Worm (Caenorhabditis elegans) whole organism, young adult: ENCODE data around the gene F41E6.1.

ENCODE experiments used
- B0336.3 ChIP-seq: fragments of 200-800 bp; sonication (Bioruptor generic); IDR thresholded peaks from 2 replicates; pipeline ENCODE4 v1.3.6; 2022; ENCODE audit warnings: missing genetic modification characterization, missing compliant biosample characterization
- C17E4.6 ChIP-seq: fragments of 200-800 bp; sonication (Bioruptor generic); IDR thresholded peaks from 2 replicates; pipeline ENCODE4 v1.3.6; 2022; ENCODE audit warnings: missing genetic modification reagents, missing genetic modification characterization, missing compliant biosample characterization
- F23B12.7 ChIP-seq: sonication (generic microtip); optimal IDR thresholded peaks from 2 replicates; lab custom pipeline; 2017; ENCODE audit warnings: missing genetic modification characterization, mild to moderate bottlenecking, missing compliant biosample characterization, antibody characterized with exemption, moderate library complexity; ENCODE audit not compliant: insufficient read depth
- F33H1.4 ChIP-seq: fragments of 200-800 bp; sonication (Bioruptor generic); IDR thresholded peaks from 2 replicates; pipeline ENCODE4 v1.3.6; 2022; ENCODE audit warnings: missing genetic modification reagents, missing genetic modification characterization, missing compliant biosample characterization
- F39B2.1 ChIP-seq: fragments of 200-800 bp; sonication (Bioruptor generic); IDR thresholded peaks from 2 replicates; pipeline ENCODE4 v1.3.6; 2022; ENCODE audit warnings: missing genetic modification reagents, missing genetic modification characterization, missing compliant biosample characterization
- F55B11.4 ChIP-seq: sonication (generic microtip); optimal IDR thresholded peaks from 2 replicates; lab custom pipeline; 2016; ENCODE audit warnings: missing compliant biosample characterization, missing genetic modification characterization, borderline replicate concordance; ENCODE audit not compliant: insufficient read depth
- K11D2.4 ChIP-seq: fragments of 200-800 bp; sonication (Bioruptor generic); IDR thresholded peaks from 2 replicates; pipeline ENCODE4 v1.3.6; 2022; ENCODE audit warnings: missing genetic modification reagents, missing genetic modification characterization, missing compliant biosample characterization
- Y56A3A.18 ChIP-seq: fragments of 200-800 bp; sonication (Bioruptor generic); IDR thresholded peaks from 2 replicates; pipeline ENCODE4 v1.3.6; 2022; ENCODE audit warnings: missing genetic modification reagents, missing genetic modification characterization, missing compliant biosample characterization
- ZK185.1 ChIP-seq: sonication (generic microtip); optimal IDR thresholded peaks from 2 replicates; lab custom pipeline; 2016; ENCODE audit warnings: mild to moderate bottlenecking, missing genetic modification characterization, missing compliant biosample characterization; ENCODE audit not compliant: poor library complexity, severe bottlenecking
- akir-1 ChIP-seq: fragments of 200-800 bp; sonication (Bioruptor generic); optimal IDR thresholded peaks from 2 replicates; lab custom pipeline; 2018; ENCODE audit warnings: mild to moderate bottlenecking, missing genetic modification characterization, moderate library complexity, missing compliant biosample characterization
- aptf-2 ChIP-seq: fragments of 200-800 bp; sonication (Bioruptor generic); conservative IDR thresholded peaks from 2 replicates; pipeline ENCODE4 v1.3.6; 2022; ENCODE audit warnings: missing genetic modification reagents, missing genetic modification characterization, missing compliant biosample characterization
- aptf-3 ChIP-seq: fragments of 200-800 bp; sonication (Bioruptor generic); IDR thresholded peaks from 2 replicates; pipeline ENCODE4 v1.3.6; 2022; ENCODE audit warnings: missing genetic modification characterization, missing compliant biosample characterization
- attf-5 ChIP-seq: fragments of 200-800 bp; sonication (Bioruptor generic); optimal IDR thresholded peaks from 2 replicates; lab custom pipeline; 2018; ENCODE audit warnings: mild to moderate bottlenecking, missing genetic modification characterization, missing compliant biosample characterization
- attf-6 ChIP-seq: fragments of 200-800 bp; sonication (Bioruptor generic); IDR thresholded peaks from 2 replicates; pipeline ENCODE4 v1.3.6; 2022; ENCODE audit warnings: missing genetic modification reagents, missing genetic modification characterization, missing compliant biosample characterization
- bed-2 ChIP-seq: fragments of 200-800 bp; sonication (Bioruptor generic); IDR thresholded peaks from 2 replicates; pipeline ENCODE4 v1.3.6; 2022; ENCODE audit warnings: missing genetic modification reagents, missing genetic modification characterization, missing compliant biosample characterization
- ceh-91 ChIP-seq: fragments of 200-800 bp; sonication (Bioruptor generic); IDR thresholded peaks from 2 replicates; pipeline ENCODE4 v1.3.6; 2022; ENCODE audit warnings: missing genetic modification reagents, missing genetic modification characterization, missing compliant biosample characterization
- chd-7 ChIP-seq: sonication (generic microtip); optimal IDR thresholded peaks from 2 replicates; lab custom pipeline; 2016; ENCODE audit warnings: mild to moderate bottlenecking, missing genetic modification characterization, moderate library complexity, missing compliant biosample characterization
- dox-1 ChIP-seq: fragments of 200-800 bp; sonication (Bioruptor generic); IDR thresholded peaks from 2 replicates; pipeline ENCODE4 v1.3.6; 2022; ENCODE audit warnings: missing genetic modification reagents, missing genetic modification characterization, missing compliant biosample characterization
- dpff-1 ChIP-seq: sonication (generic microtip); optimal IDR thresholded peaks from 2 replicates; lab custom pipeline; 2017; ENCODE audit warnings: mild to moderate bottlenecking, missing genetic modification characterization, missing compliant biosample characterization
- ets-4 ChIP-seq: fragments of 200-800 bp; sonication (Bioruptor generic); optimal IDR thresholded peaks from 2 replicates; lab custom pipeline; 2018; ENCODE audit warnings: mild to moderate bottlenecking, missing genetic modification characterization, missing compliant biosample characterization
- him-1 ChIP-seq: sonication (generic microtip); optimal IDR thresholded peaks from 2 replicates; lab custom pipeline; 2016; ENCODE audit warnings: missing genotype, missing genetic modification reagents, missing genetic modification characterization, missing compliant biosample characterization
- hlh-26 ChIP-seq: fragments of 200-800 bp; sonication (Bioruptor generic); conservative IDR thresholded peaks from 2 replicates; pipeline ENCODE4 v1.3.6; 2022; ENCODE audit warnings: missing genetic modification reagents, missing genetic modification characterization, missing compliant biosample characterization
- hmg-1.2 ChIP-seq: fragments of 200-800 bp; sonication (Bioruptor generic); IDR thresholded peaks from 2 replicates; pipeline ENCODE4 v1.3.6; 2022; ENCODE audit warnings: missing genetic modification reagents, missing genetic modification characterization, missing compliant biosample characterization
- let-526 ChIP-seq: fragments of 200-800 bp; sonication (Bioruptor generic); IDR thresholded peaks from 2 replicates; pipeline ENCODE4 v1.3.6; 2022; ENCODE audit warnings: missing genetic modification reagents, missing genetic modification characterization, missing compliant biosample characterization
- lin-26 ChIP-seq: fragments of 200-800 bp; sonication (Bioruptor generic); IDR thresholded peaks from 2 replicates; pipeline ENCODE4 v1.3.6; 2022; ENCODE audit warnings: missing genetic modification reagents, missing genetic modification characterization, missing compliant biosample characterization
- lin-35 ChIP-seq, 3 experiments: fragments of 150-350 bp in 2 of 3; sonication (generic microtip) in 1 of 3; optimal IDR thresholded peaks; 2 replicates each; lab custom pipeline; 2014 to 2018; ENCODE audit warnings: missing biosample characterization in 3 of 3, missing genetic modification characterization in 3 of 3, missing genetic modification reagents in 3 of 3
- lin-40 ChIP-seq: sonication (generic microtip); optimal IDR thresholded peaks from 2 replicates; lab custom pipeline; 2016; ENCODE audit warnings: missing genetic modification characterization, mild to moderate bottlenecking, missing compliant biosample characterization, missing genotype, missing genetic modification reagents
- madf-3 ChIP-seq: fragments of 200-800 bp; sonication (Bioruptor generic); IDR thresholded peaks from 2 replicates; pipeline ENCODE4 v1.3.6; 2022; ENCODE audit warnings: missing genetic modification reagents, missing genetic modification characterization, missing compliant biosample characterization
- nfya-2 ChIP-seq: fragments of 200-800 bp; sonication (Bioruptor generic); IDR thresholded peaks from 2 replicates; pipeline ENCODE4 v1.3.6; 2022; ENCODE audit warnings: missing genetic modification reagents, missing genetic modification characterization, missing compliant biosample characterization
- nhr-120 ChIP-seq: fragments of 200-800 bp; sonication (Bioruptor generic); IDR thresholded peaks from 2 replicates; pipeline ENCODE4 v1.3.6; 2022; ENCODE audit warnings: missing genetic modification characterization, missing compliant biosample characterization
- nhr-179 ChIP-seq: sonication (generic microtip); optimal IDR thresholded peaks from 2 replicates; lab custom pipeline; 2016; ENCODE audit warnings: mild to moderate bottlenecking, missing genetic modification characterization, missing compliant biosample characterization
- nhr-80 ChIP-seq: sonication (generic microtip); optimal IDR thresholded peaks from 2 replicates; lab custom pipeline; 2016; ENCODE audit warnings: missing genetic modification characterization, missing compliant biosample characterization
- pbrm-1 ChIP-seq: fragments of 200-800 bp; sonication (Bioruptor generic); IDR thresholded peaks from 2 replicates; pipeline ENCODE4 v1.3.6; 2022; ENCODE audit warnings: missing genetic modification reagents, missing genetic modification characterization, missing compliant biosample characterization
- pha-4 ChIP-seq: fragments of 150-350 bp; sonication (generic microtip); optimal IDR thresholded peaks from 2 replicates; lab custom pipeline; 2014; ENCODE audit warnings: missing biosample characterization, missing genetic modification reagents, missing genetic modification characterization
- repo-1 ChIP-seq: sonication (generic microtip); optimal IDR thresholded peaks from 2 replicates; lab custom pipeline; 2017; ENCODE audit warnings: mild to moderate bottlenecking, missing genetic modification characterization, missing compliant biosample characterization
- rpc-1 ChIP-seq, 2 experiments: fragments of 150-350 bp in 1 of 2; sonication (generic microtip) in 1 of 2; optimal IDR thresholded peaks; 2 replicates each; lab custom pipeline; 2014 to 2018; ENCODE audit warnings: missing biosample characterization in 1 of 2, missing genetic modification characterization in 1 of 2, missing genetic modification reagents in 1 of 2, missing genotype in 1 of 2
- snpc-1.1 ChIP-seq: sonication (generic microtip); optimal IDR thresholded peaks from 2 replicates; lab custom pipeline; 2017; ENCODE audit warnings: missing genetic modification characterization, mild to moderate bottlenecking, missing compliant biosample characterization, antibody characterized with exemption, moderate library complexity, missing genotype, missing genetic modification reagents; ENCODE audit not compliant: insufficient read depth
- snpc-3.4 ChIP-seq: sonication (generic microtip); optimal IDR thresholded peaks from 2 replicates; lab custom pipeline; 2017; ENCODE audit warnings: missing genetic modification characterization, mild to moderate bottlenecking, missing compliant biosample characterization, antibody characterized with exemption, moderate library complexity, missing genotype, missing genetic modification reagents
- unc-130 ChIP-seq: sonication (generic microtip); optimal IDR thresholded peaks from 2 replicates; lab custom pipeline; 2016; ENCODE audit warnings: missing genetic modification reagents, missing genetic modification characterization, missing compliant biosample characterization
- zfh-2 ChIP-seq: fragments of 200-800 bp; sonication (Bioruptor generic); conservative IDR thresholded peaks from 2 replicates; pipeline ENCODE4 v1.3.6; 2022; ENCODE audit warnings: missing genetic modification reagents, missing genetic modification characterization, missing compliant biosample characterization
- zim-3 ChIP-seq: sonication (generic microtip); optimal IDR thresholded peaks from 2 replicates; lab custom pipeline; 2017; ENCODE audit warnings: mild to moderate bottlenecking, missing genetic modification characterization, moderate library complexity, missing compliant biosample characterization

F41E6.1 gene

ce11 chrV:8609776-8610529, 12.5 kb upstream of the F41E6.1 start (continued):
- TF ChIP-seq repo-1 (tag; lab: Kevin White, UChicago) = peak; percentile 31
- TF ChIP-seq zfh-2 (GFP tag; lab: Robert Waterston, UW) = peak; percentile 54; the same call in 1 of the 2 replicates
- peak; percentile 38 for TF ChIP-seq chd-7 (tag; lab: Kevin White, UChicago)
- TF ChIP-seq, all 124 proteins: peak for 10

ce11 chrV:8610633-8611404, 11.6 kb upstream of the F41E6.1 start, which contains the start of gene fip-4:
TSS of gene fip-4 (minus strand) at chrV:8611268.
- TF ChIP-seq lin-35 (GFP tag; optimal IDR thresholded peaks at IDR 0.05; lab: Kevin White, UChicago) (no peak), rpc-1 (optimal IDR thresholded peaks at IDR 0.05; lab: Kevin White, UChicago) (no peak), rpc-1 (tag; optimal IDR thresholded peaks at IDR 0.05; lab: Kevin White, UChicago) (no peak), nhr-80 (tag; lab: Kevin White, UChicago) (peak; percentile 67), zfh-2 (GFP tag; lab: Robert Waterston, UW) (0 out of 2 replicates have a peak, but pooled peaks have one; percentile 8), nhr-120 (GFP tag; lab: Robert Waterston, UW) (no peak), B0336.3 (GFP tag; lab: Robert Waterston, UW) (0 out of 2 replicates have a peak, but pooled peaks have one; percentile 18), ZK185.1 (tag; lab: Kevin White, UChicago) (peak; percentile 10), aptf-3 (GFP tag; lab: Robert Waterston, UW) (0 out of 2 replicates have a peak, but pooled peaks have one; percentile 23), F23B12.7 (tag; lab: Kevin White, UChicago) (peak; percentile 23), Y56A3A.18 (no peak), repo-1 (tag; lab: Kevin White, UChicago) (no peak), unc-130 (GFP tag; lab: Kevin White, UChicago) (no peak), ets-4 (GFP tag; lab: Kevin White, UChicago) (no peak), akir-1 (GFP tag; lab: Kevin White, UChicago) (no peak), F33H1.4 (no peak), snpc-1.1 (tag; lab: Kevin White, UChicago) (no peak), pbrm-1 (no peak), hmg-1.2 (GFP tag; lab: Robert Waterston, UW) (no peak), aptf-2 (no peak), chd-7 (tag; lab: Kevin White, UChicago) (no peak), nhr-179 (tag; lab: Kevin White, UChicago) (no peak), pha-4 (peak; percentile 68), C17E4.6 (GFP tag; lab: Robert Waterston, UW) (no peak), dpff-1 (tag; lab: Kevin White, UChicago) (no peak)

ce11 chrV:8615711-8616110, 6.7 kb upstream of the F41E6.1 start:
- TF ChIP-seq lin-26 (GFP tag; lab: Robert Waterston, UW) = no peak
- no peak for TF ChIP-seq lin-40 (tag; lab: Kevin White, UChicago)
- no peak for TF ChIP-seq zim-3 (tag; lab: Kevin White, UChicago)
- no peak for TF ChIP-seq ceh-91 (GFP tag; lab: Robert Waterston, UW)
- TF ChIP-seq snpc-3.4 (tag; lab: Kevin White, UChicago) = no peak
- no peak for TF ChIP-seq nhr-120 (GFP tag; lab: Robert Waterston, UW)
- no peak for TF ChIP-seq attf-6 (GFP tag; lab: Robert Waterston, UW)
- no peak for TF ChIP-seq F55B11.4
- no peak for TF ChIP-seq dox-1 (GFP tag; lab: Robert Waterston, UW)
- no peak for TF ChIP-seq hlh-26 (GFP tag; lab: Robert Waterston, UW)
- TF ChIP-seq attf-5 (GFP tag; lab: Kevin White, UChicago) = no peak
- no peak for TF ChIP-seq bed-2 (GFP tag; lab: Robert Waterston, UW)
- TF ChIP-seq zfh-2 (GFP tag; lab: Robert Waterston, UW) = no peak
- 0 out of 2 replicates have a peak, but pooled peaks have one; percentile 29 for TF ChIP-seq madf-3 (GFP tag; lab: Robert Waterston, UW)
- no peak for TF ChIP-seq nfya-2 (GFP tag; lab: Robert Waterston, UW)
- TF ChIP-seq B0336.3 (GFP tag; lab: Robert Waterston, UW) = 0 out of 2 replicates have a peak, but pooled peaks have one; percentile 16
- TF ChIP-seq F39B2.1 (GFP tag; lab: Robert Waterston, UW) = no peak
- TF ChIP-seq let-526 (GFP tag; lab: Robert Waterston, UW) = no peak
- no peak for TF ChIP-seq aptf-3 (GFP tag; lab: Robert Waterston, UW)
- no peak for TF ChIP-seq nhr-80 (tag; lab: Kevin White, UChicago)
- peak; percentile 23 for TF ChIP-seq him-1
- no peak for TF ChIP-seq K11D2.4
